Worm (Caenorhabditis elegans) whole organism, midembryonic: ENCODE results near the gene T23F11.4.

Experiments
- med-1 ChIP-seq: sonication (generic microtip); optimal IDR thresholded peaks from 2 replicates; lab custom pipeline; 2017; ENCODE audit warnings: missing genetic modification characterization, mild to moderate bottlenecking, missing compliant biosample characterization, antibody characterized with exemption, missing genetic modification reagents; ENCODE audit not compliant: insufficient read depth
- ref-1 ChIP-seq: fragments of 200-800 bp; sonication (Bioruptor generic); conservative IDR thresholded peaks from 2 replicates; pipeline ENCODE4 v1.3.6; 2022; ENCODE audit warnings: missing genetic modification reagents, missing genetic modification characterization, missing compliant biosample characterization
- ztf-23 ChIP-seq: fragments of 200-800 bp; sonication (Bioruptor generic); IDR thresholded peaks from 2 replicates; pipeline ENCODE4 v1.3.6; 2022; ENCODE audit warnings: missing genetic modification reagents, missing genetic modification characterization, missing compliant biosample characterization

ce11 chrIII:4655402-4655801, 9.8 kb downstream of the T23F11.4 start, which contains the start of gene T23F11.2:
- TF ChIP-seq ref-1 (GFP tag; lab: Robert Waterston, UW) (no peak), med-1 (no peak), ztf-23 (GFP tag; lab: Robert Waterston, UW) (no peak)
